Worm (Caenorhabditis elegans) whole organism, young adult: ENCODE measurements around the gene kreg-1.
A peak's percentile ranks its signal among the peaks of the same experiment; 100 is the strongest.

Experiments
- B0035.1 ChIP-seq: sonication (generic microtip); optimal IDR thresholded peaks from 2 replicates; lab custom pipeline; 2016; ENCODE audit warnings: missing genetic modification characterization, mild to moderate bottlenecking, missing compliant biosample characterization, missing genotype, missing genetic modification reagents
- B0261.1 ChIP-seq: sonication (generic microtip); optimal IDR thresholded peaks from 2 replicates; lab custom pipeline; 2016; ENCODE audit warnings: mild to moderate bottlenecking, missing genetic modification characterization, moderate library complexity, missing compliant biosample characterization
- C17E4.6 ChIP-seq: fragments of 200-800 bp; sonication (Bioruptor generic); IDR thresholded peaks from 2 replicates; pipeline ENCODE4 v1.3.6; 2022; ENCODE audit warnings: missing genetic modification reagents, missing genetic modification characterization, missing compliant biosample characterization
- F10E7.11 ChIP-seq: sonication (generic microtip); optimal IDR thresholded peaks from 2 replicates; lab custom pipeline; 2017; ENCODE audit warnings: mild to moderate bottlenecking, missing genetic modification characterization, moderate library complexity, missing compliant biosample characterization
- F52B5.7 ChIP-seq: sonication (generic microtip); optimal IDR thresholded peaks from 2 replicates; lab custom pipeline; 2016; ENCODE audit warnings: mild to moderate bottlenecking, missing genetic modification characterization, missing compliant biosample characterization
- Y95B8A.8 ChIP-seq: fragments of 200-800 bp; sonication (Bioruptor generic); IDR thresholded peaks from 2 replicates; pipeline ENCODE4 v1.3.6; 2022; ENCODE audit warnings: missing genetic modification reagents, missing genetic modification characterization, missing compliant biosample characterization
- ZK185.1 ChIP-seq: sonication (generic microtip); optimal IDR thresholded peaks from 2 replicates; lab custom pipeline; 2016; ENCODE audit warnings: mild to moderate bottlenecking, missing genetic modification characterization, missing compliant biosample characterization; ENCODE audit not compliant: poor library complexity, severe bottlenecking
- athp-1 ChIP-seq: sonication (generic microtip); optimal IDR thresholded peaks from 2 replicates; lab custom pipeline; 2017; ENCODE audit warnings: mild to moderate bottlenecking, missing genetic modification characterization, missing compliant biosample characterization
- ccch-3 ChIP-seq: fragments of 200-800 bp; sonication (Bioruptor generic); optimal IDR thresholded peaks from 2 replicates; lab custom pipeline; 2018; ENCODE audit warnings: mild to moderate bottlenecking, missing genetic modification characterization, missing compliant biosample characterization
- ceh-91 ChIP-seq: fragments of 200-800 bp; sonication (Bioruptor generic); IDR thresholded peaks from 2 replicates; pipeline ENCODE4 v1.3.6; 2022; ENCODE audit warnings: missing genetic modification reagents, missing genetic modification characterization, missing compliant biosample characterization
- die-1 ChIP-seq: sonication (generic microtip); optimal IDR thresholded peaks from 2 replicates; lab custom pipeline; 2016; ENCODE audit warnings: missing genotype, mild to moderate bottlenecking, missing genetic modification characterization, missing compliant biosample characterization
- egrh-3 ChIP-seq: fragments of 200-800 bp; sonication (Bioruptor generic); IDR thresholded peaks from 2 replicates; pipeline ENCODE4 v1.3.6; 2022; ENCODE audit warnings: missing genetic modification reagents, missing genetic modification characterization, missing compliant biosample characterization
- ekl-4 ChIP-seq: fragments of 200-800 bp; sonication (Bioruptor generic); IDR thresholded peaks from 2 replicates; pipeline ENCODE4 v1.3.6; 2022; ENCODE audit warnings: missing genetic modification reagents, missing genetic modification characterization, missing compliant biosample characterization
- ets-4 ChIP-seq: fragments of 200-800 bp; sonication (Bioruptor generic); optimal IDR thresholded peaks from 2 replicates; lab custom pipeline; 2018; ENCODE audit warnings: mild to moderate bottlenecking, missing genetic modification characterization, missing compliant biosample characterization
- gei-17 ChIP-seq: fragments of 200-800 bp; sonication (Bioruptor generic); optimal IDR thresholded peaks from 2 replicates; lab custom pipeline; 2018; ENCODE audit warnings: mild to moderate bottlenecking, missing genetic modification characterization, missing compliant biosample characterization
- hlh-26 ChIP-seq: fragments of 200-800 bp; sonication (Bioruptor generic); conservative IDR thresholded peaks from 2 replicates; pipeline ENCODE4 v1.3.6; 2022; ENCODE audit warnings: missing genetic modification reagents, missing genetic modification characterization, missing compliant biosample characterization
- hmg-1.2 ChIP-seq: fragments of 200-800 bp; sonication (Bioruptor generic); IDR thresholded peaks from 2 replicates; pipeline ENCODE4 v1.3.6; 2022; ENCODE audit warnings: missing genetic modification reagents, missing genetic modification characterization, missing compliant biosample characterization
- lag-1 ChIP-seq: fragments of 200-800 bp; sonication (Bioruptor generic); IDR thresholded peaks from 2 replicates; pipeline ENCODE4 v1.3.6; 2022; ENCODE audit warnings: missing genetic modification reagents, missing genetic modification characterization, missing compliant biosample characterization
- let-526 ChIP-seq: fragments of 200-800 bp; sonication (Bioruptor generic); IDR thresholded peaks from 2 replicates; pipeline ENCODE4 v1.3.6; 2022; ENCODE audit warnings: missing genetic modification reagents, missing genetic modification characterization, missing compliant biosample characterization
- let-607 ChIP-seq, 2 experiments: fragments of 200-800 bp in 1 of 2; sonication (Bioruptor generic) in 1 of 2; sonication (generic microtip) in 1 of 2; optimal IDR thresholded peaks; 2 replicates each; lab custom pipeline; 2016 to 2018; ENCODE audit warnings: mild to moderate bottlenecking in 2 of 2, missing compliant biosample characterization in 2 of 2, missing genetic modification characterization in 2 of 2, moderate library complexity in 2 of 2, missing genotype in 1 of 2
- lin-26 ChIP-seq: fragments of 200-800 bp; sonication (Bioruptor generic); IDR thresholded peaks from 2 replicates; pipeline ENCODE4 v1.3.6; 2022; ENCODE audit warnings: missing genetic modification reagents, missing genetic modification characterization, missing compliant biosample characterization
- lin-54 ChIP-seq: fragments of 200-800 bp; sonication (Bioruptor generic); optimal IDR thresholded peaks from 2 replicates; lab custom pipeline; 2018; ENCODE audit warnings: mild to moderate bottlenecking, missing genetic modification characterization, missing compliant biosample characterization
- lir-1 ChIP-seq: fragments of 200-800 bp; sonication (Bioruptor generic); conservative IDR thresholded peaks from 2 replicates; pipeline ENCODE4 v1.3.6; 2022; ENCODE audit warnings: missing genetic modification reagents, missing genetic modification characterization, missing compliant biosample characterization
- madf-10 ChIP-seq: sonication (generic microtip); optimal IDR thresholded peaks from 2 replicates; lab custom pipeline; 2016; ENCODE audit warnings: mild to moderate bottlenecking, missing genetic modification characterization, missing compliant biosample characterization
- mel-28 ChIP-seq: sonication (generic microtip); optimal IDR thresholded peaks from 2 replicates; lab custom pipeline; 2016; ENCODE audit warnings: borderline replicate concordance, mild to moderate bottlenecking, missing genetic modification characterization, missing compliant biosample characterization
- nfya-2 ChIP-seq: fragments of 200-800 bp; sonication (Bioruptor generic); IDR thresholded peaks from 2 replicates; pipeline ENCODE4 v1.3.6; 2022; ENCODE audit warnings: missing genetic modification reagents, missing genetic modification characterization, missing compliant biosample characterization
- nfyb-1 ChIP-seq: fragments of 200-800 bp; sonication (Bioruptor generic); IDR thresholded peaks from 2 replicates; pipeline ENCODE4 v1.3.6; 2022; ENCODE audit warnings: missing genetic modification reagents, missing genetic modification characterization, missing compliant biosample characterization
- pbrm-1 ChIP-seq: fragments of 200-800 bp; sonication (Bioruptor generic); IDR thresholded peaks from 2 replicates; pipeline ENCODE4 v1.3.6; 2022; ENCODE audit warnings: missing genetic modification reagents, missing genetic modification characterization, missing compliant biosample characterization
- repo-1 ChIP-seq: sonication (generic microtip); optimal IDR thresholded peaks from 2 replicates; lab custom pipeline; 2017; ENCODE audit warnings: mild to moderate bottlenecking, missing genetic modification characterization, missing compliant biosample characterization
- sea-2 ChIP-seq: fragments of 200-800 bp; sonication (Bioruptor generic); IDR thresholded peaks from 2 replicates; pipeline ENCODE4 v1.3.6; 2022; ENCODE audit warnings: missing genetic modification characterization, missing compliant biosample characterization
- snpc-1.1 ChIP-seq: sonication (generic microtip); optimal IDR thresholded peaks from 2 replicates; lab custom pipeline; 2017; ENCODE audit warnings: missing genetic modification characterization, mild to moderate bottlenecking, missing compliant biosample characterization, antibody characterized with exemption, moderate library complexity, missing genotype, missing genetic modification reagents; ENCODE audit not compliant: insufficient read depth
- snpc-1.3 ChIP-seq: sonication (generic microtip); optimal IDR thresholded peaks from 2 replicates; lab custom pipeline; 2017; ENCODE audit warnings: missing genetic modification characterization, mild to moderate bottlenecking, missing compliant biosample characterization, antibody characterized with exemption, moderate library complexity, missing genotype, missing genetic modification reagents; ENCODE audit not compliant: insufficient read depth
- snpc-4 ChIP-seq, 5 experiments: fragments of 150-350 bp in 1 of 5; sonication (generic microtip) in 4 of 5; optimal IDR thresholded peaks; 2 replicates each; lab custom pipeline; 2014 to 2018; ENCODE audit warnings: missing genetic modification characterization in 5 of 5, missing biosample characterization in 3 of 5, antibody characterized with exemption in 2 of 5, mild to moderate bottlenecking in 2 of 5, missing compliant biosample characterization in 2 of 5, missing genotype in 2 of 5, moderate library complexity in 2 of 5, missing genetic modification reagents in 1 of 5
- sptf-2 ChIP-seq: fragments of 200-800 bp; sonication (Bioruptor generic); optimal IDR thresholded peaks from 2 replicates; lab custom pipeline; 2018; ENCODE audit warnings: mild to moderate bottlenecking, missing genetic modification characterization, missing compliant biosample characterization
- tbx-9 ChIP-seq: sonication (generic microtip); optimal IDR thresholded peaks from 2 replicates; lab custom pipeline; 2016; ENCODE audit warnings: borderline replicate concordance, missing genetic modification characterization, inconsistent platforms, missing compliant biosample characterization
- tlf-1 ChIP-seq: fragments of 200-800 bp; sonication (Bioruptor generic); optimal IDR thresholded peaks from 2 replicates; lab custom pipeline; 2018; ENCODE audit warnings: mild to moderate bottlenecking, missing genetic modification characterization, missing compliant biosample characterization
- zfh-2 ChIP-seq: fragments of 200-800 bp; sonication (Bioruptor generic); conservative IDR thresholded peaks from 2 replicates; pipeline ENCODE4 v1.3.6; 2022; ENCODE audit warnings: missing genetic modification reagents, missing genetic modification characterization, missing compliant biosample characterization

kreg-1 gene

DNA sequence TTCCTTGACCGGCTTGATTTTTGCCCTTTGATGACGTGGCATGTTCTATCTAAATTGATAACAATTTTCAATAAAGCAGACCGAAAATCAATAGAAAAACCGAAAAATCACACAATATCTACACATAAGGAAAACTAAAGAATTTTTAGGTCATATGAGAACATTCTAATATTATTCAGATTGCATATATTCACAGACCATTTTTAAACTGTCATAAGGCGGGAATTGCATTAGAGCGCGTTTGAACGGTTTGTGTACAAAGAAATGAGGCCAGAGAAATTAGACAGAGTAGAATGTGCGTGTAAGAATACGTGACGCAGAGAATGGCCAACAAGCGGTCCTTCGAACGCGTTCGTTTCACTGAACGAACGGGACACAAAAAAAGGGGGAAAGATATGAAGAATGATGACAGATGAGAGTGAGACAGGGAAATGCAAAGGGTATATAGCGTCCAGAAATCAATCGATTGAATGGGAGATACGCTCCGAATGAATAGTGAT lies 27.5 kb downstream of the kreg-1 start, which contains the start of gene M02D8.3 (continued):
- TF ChIP-seq ccch-3 (GFP tag; lab: Kevin White, UChicago) (no peak), ZK185.1 (no peak), tbx-9 (tag; lab: Kevin White, UChicago) (no peak), let-607 (tag; optimal IDR thresholded peaks at IDR 0.05; lab: Kevin White, UChicago) (peak in 1 of 2 experiments; percentile 0)

- TF ChIP-seq egrh-3 (GFP tag; lab: Robert Waterston, UW) (no peak), hmg-1.2 (GFP tag; lab: Robert Waterston, UW) (no peak), Y95B8A.8 (no peak), lir-1 (no peak), sea-2 (GFP tag; lab: Robert Waterston, UW) (no peak), B0261.1 (tag; lab: Kevin White, UChicago) (no peak), ekl-4 (GFP tag; lab: Robert Waterston, UW) (no peak), ceh-91 (GFP tag; lab: Robert Waterston, UW) (no peak), athp-1 (tag; lab: Kevin White, UChicago) (no peak), snpc-4 (GFP tag; optimal IDR thresholded peaks at IDR 0.05; lab: Kevin White, UChicago) (no peak), snpc-4 (tag; optimal IDR thresholded peaks at IDR 0.05; lab: Kevin White, UChicago) (no peak), die-1 (no peak), snpc-1.3 (tag; lab: Kevin White, UChicago) (no peak), lin-54 (GFP tag; lab: Kevin White, UChicago) (no peak), mel-28 (tag; lab: Kevin White, UChicago) (no peak), let-526 (no peak), nfyb-1 (no peak), pbrm-1 (GFP tag; lab: Robert Waterston, UW) (no peak), lag-1 (no peak), F10E7.11 (tag; lab: Kevin White, UChicago) (no peak), F52B5.7 (tag; lab: Kevin White, UChicago) (no peak)
Measured at ce11 chrX:8737801-8738200, 28.2 kb downstream of the kreg-1 start.

DNA sequence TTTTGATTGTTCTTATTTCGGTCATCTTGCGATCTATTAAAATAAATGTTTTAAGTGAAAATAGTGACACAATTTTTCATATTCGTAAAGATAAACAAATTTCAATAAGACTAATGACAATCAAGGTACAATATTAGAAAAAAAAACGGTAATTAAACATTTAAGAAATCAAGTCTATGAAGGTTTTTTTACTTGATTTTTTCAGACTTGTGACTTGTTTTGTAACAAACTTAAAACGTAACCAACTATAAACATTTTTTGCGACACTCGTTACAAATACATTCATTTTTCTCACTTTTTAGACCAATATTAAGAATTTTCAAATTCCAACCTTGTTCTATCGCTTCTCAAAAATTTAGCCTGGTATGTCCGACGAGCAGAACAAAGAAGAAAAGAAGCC lies 29.8 kb downstream of the kreg-1 start, which contains the start of gene M02D8.2:
M02D8.2 (plus strand) TSS at position 301 of the 400 bp plus-strand sequence.
- TF ChIP-seq repo-1, result no peak
- TF ChIP-seq, all 124 proteins: peak for 0

ce11 chrX:8741629-8742170 lies 32.1 kb downstream of the kreg-1 start:
- no peak for TF ChIP-seq hlh-26 (GFP tag; lab: Robert Waterston, UW)
- TF ChIP-seq sptf-2 (GFP tag; lab: Kevin White, UChicago), result no peak
- TF ChIP-seq B0035.1 (tag; lab: Kevin White, UChicago), result no peak
- no peak for TF ChIP-seq ets-4 (GFP tag; lab: Kevin White, UChicago)
- peak; percentile 91 for TF ChIP-seq zfh-2 (GFP tag; lab: Robert Waterston, UW)
- 0 out of 2 replicates have a peak, but pooled peaks have one; percentile 26 for TF ChIP-seq pbrm-1 (GFP tag; lab: Robert Waterston, UW)
- TF ChIP-seq gei-17 (GFP tag; lab: Kevin White, UChicago), result no peak
- no peak for TF ChIP-seq C17E4.6
- TF ChIP-seq egrh-3 (GFP tag; lab: Robert Waterston, UW), result peak; percentile 52; the same call in 1 of the 2 replicates
- TF ChIP-seq snpc-1.1 (tag; lab: Kevin White, UChicago), result peak; percentile 13
- peak; percentile 66 for TF ChIP-seq snpc-4 (GFP tag; optimal IDR thresholded peaks at IDR 0.05; lab: Kevin White, UChicago)
- peak in 2 of 4 experiments; percentile 88 to 92 for TF ChIP-seq snpc-4 (tag; optimal IDR thresholded peaks at IDR 0.05; lab: Kevin White, UChicago)
- no peak for TF ChIP-seq nfya-2 (GFP tag; lab: Robert Waterston, UW)
- peak; percentile 8 for TF ChIP-seq madf-10 (tag; lab: Kevin White, UChicago)
- 0 out of 2 replicates have a peak, but pooled peaks have one; percentile 8 for TF ChIP-seq lin-26 (GFP tag; lab: Robert Waterston, UW)
- TF ChIP-seq tlf-1 (GFP tag; lab: Kevin White, UChicago), result no peak
